Worm (Caenorhabditis elegans) whole organism, late embryonic: Measurements from ENCODE around the gene rpl-23.

Experiments
- ceh-6 ChIP-seq: fragments of 200-800 bp; sonication (Bioruptor generic); optimal IDR thresholded peaks from 2 replicates; lab custom pipeline; 2018; ENCODE audit warnings: mild to moderate bottlenecking, missing genetic modification characterization, missing compliant biosample characterization
- syd-9 ChIP-seq: sonication (generic microtip); optimal IDR thresholded peaks from 2 replicates; lab custom pipeline; 2016; ENCODE audit warnings: mild to moderate bottlenecking, missing genetic modification characterization, moderate library complexity, missing compliant biosample characterization

ce11 chrIII:5711242-5711641 lies 5.3 kb upstream of the rpl-23 start, which contains the start of gene rbm-26:
- TF ChIP-seq syd-9 (tag; lab: Kevin White, UChicago) (no peak), ceh-6 (no peak)
